Fruit fly (Drosophila melanogaster): ENCODE results near the gene AdoR.

AdoR gene

DNA sequence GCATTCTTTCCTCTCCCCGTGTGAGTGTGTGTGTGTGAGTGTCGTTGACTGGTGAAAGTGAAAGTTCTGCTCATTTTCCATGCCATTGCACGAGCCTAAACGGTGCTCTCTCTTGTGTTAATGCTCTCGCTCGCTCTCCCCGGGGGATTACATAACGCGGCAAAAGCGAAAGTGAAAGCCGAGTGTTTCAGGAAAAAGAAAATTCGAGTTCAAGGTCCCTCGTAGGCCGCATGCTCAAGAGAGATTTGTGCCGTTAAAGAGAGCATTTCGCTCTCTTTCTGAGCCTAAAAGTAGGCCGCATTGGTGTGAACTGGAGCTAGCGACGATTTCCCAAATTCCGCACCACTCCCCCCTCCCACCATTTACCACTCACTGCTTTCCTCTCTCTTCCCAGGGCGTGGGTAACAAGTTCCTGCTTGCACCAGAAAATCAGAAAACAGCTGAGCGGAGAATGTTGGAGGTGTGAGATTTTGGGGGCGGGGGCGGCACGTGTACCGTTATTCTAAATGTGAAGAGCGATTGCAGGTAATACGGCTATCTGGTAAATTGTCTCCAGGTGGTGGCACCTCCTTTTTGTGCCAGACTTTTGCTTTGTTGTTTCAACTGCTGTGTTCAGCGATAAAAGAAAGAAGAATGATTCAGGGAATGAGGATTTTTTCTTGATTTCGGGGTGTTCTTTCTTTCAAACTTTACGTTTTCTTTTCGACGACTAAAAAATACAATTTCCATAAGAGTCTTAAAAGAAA, 59.0 kb downstream of the AdoR start (continued):
- no peak for TF ChIP-seq pan (optimal IDR thresholded peaks at IDR 0.05)
- no peak for TF ChIP-seq pan (GFP tag; optimal IDR thresholded peaks at IDR 0.05 in 1 of 2, IDR thresholded peaks at IDR 0.05 in 1 of 2)
- peak in 1 of 2 experiments; percentile 41 for TF ChIP-seq crp (GFP tag; optimal IDR thresholded peaks at IDR 0.05)
- no peak for TF ChIP-seq Atf3 (GFP tag; optimal IDR thresholded peaks at IDR 0.05)
- TF ChIP-seq ap (GFP tag; IDR thresholded peaks at IDR 0.05): no peak
- no peak for TF ChIP-seq Asciz (GFP tag; optimal IDR thresholded peaks at IDR 0.05)
- no peak for TF ChIP-seq CG16779 (GFP tag; IDR thresholded peaks at IDR 0.05)
- no peak for TF ChIP-seq CG7963 (GFP tag; IDR thresholded peaks at IDR 0.05; ENCODE audit: partially characterized antibody)
- no peak for TF ChIP-seq hb (GFP tag; IDR thresholded peaks at IDR 0.05; ENCODE audit: partially characterized antibody)
- no peak for TF ChIP-seq Dad (GFP tag; optimal IDR thresholded peaks at IDR 0.05)
- no peak for TF ChIP-seq MTF-1 (GFP tag; optimal IDR thresholded peaks at IDR 0.05; ENCODE audit: borderline replicate concordance)
- no peak for TF ChIP-seq da (GFP tag; optimal IDR thresholded peaks at IDR 0.05)
- no peak for TF ChIP-seq CG6272 (GFP tag; IDR thresholded peaks at IDR 0.05)
- no peak for TF ChIP-seq so (GFP tag; IDR thresholded peaks at IDR 0.05)
- TF ChIP-seq tx (GFP tag; optimal IDR thresholded peaks at IDR 0.05): no peak
- TF ChIP-seq CG1233 (GFP tag; optimal IDR thresholded peaks at IDR 0.05): no peak
- no peak for TF ChIP-seq lbe (GFP tag; optimal IDR thresholded peaks at IDR 0.05)
- TF ChIP-seq dan (GFP tag; IDR thresholded peaks at IDR 0.05): no peak
- no peak for TF ChIP-seq vvl (GFP tag; IDR thresholded peaks at IDR 0.05)
- TF ChIP-seq CG7928 (GFP tag; optimal IDR thresholded peaks at IDR 0.05): no peak
- peak in 1 of 2 experiments; percentile 90 for TF ChIP-seq Pdp1 (GFP tag; optimal IDR thresholded peaks at IDR 0.05)
- 0 out of 2 replicates have a peak, but pooled peaks have one; percentile 19 for TF ChIP-seq Rfx (GFP tag; IDR thresholded peaks at IDR 0.05)
- TF ChIP-seq Hr51 (GFP tag; optimal IDR thresholded peaks at IDR 0.05): no peak
- TF ChIP-seq nom (GFP tag; optimal IDR thresholded peaks at IDR 0.05): peak; percentile 32
- no peak for TF ChIP-seq CG4820 (GFP tag; optimal IDR thresholded peaks at IDR 0.05)
- no peak for TF ChIP-seq gcm2 (GFP tag; optimal IDR thresholded peaks at IDR 0.05)
- TF ChIP-seq trem (tag; optimal IDR thresholded peaks at IDR 0.05): no peak
- no peak for TF ChIP-seq slp2 (GFP tag; optimal IDR thresholded peaks at IDR 0.05)
- no peak for TF ChIP-seq CG12769 (tag; optimal IDR thresholded peaks at IDR 0.05)
- no peak for TF ChIP-seq klu (GFP tag; IDR thresholded peaks at IDR 0.05)
- no peak for TF ChIP-seq CG43689 (GFP tag; IDR thresholded peaks at IDR 0.05)
- TF ChIP-seq CG13296 (GFP tag; optimal IDR thresholded peaks at IDR 0.05): no peak
- TF ChIP-seq cwo (GFP tag; optimal IDR thresholded peaks at IDR 0.05): peak; percentile 19
- TF ChIP-seq Bgb (GFP tag; IDR thresholded peaks at IDR 0.05; ENCODE audit: partially characterized antibody): peak; percentile 29; the same call in 1 of the 2 replicates
- TF ChIP-seq CG3407 (GFP tag; optimal IDR thresholded peaks at IDR 0.05): no peak
- TF ChIP-seq z (GFP tag; IDR thresholded peaks at IDR 0.05): peak; percentile 90
- no peak for TF ChIP-seq CG7372 (GFP tag; IDR thresholded peaks at IDR 0.05)
- TF ChIP-seq Drgx (GFP tag; IDR thresholded peaks at IDR 0.05): no peak
- TF ChIP-seq lmd (GFP tag; IDR thresholded peaks at IDR 0.05): no peak
- peak; percentile 94 for TF ChIP-seq Blimp-1 (GFP tag; optimal IDR thresholded peaks at IDR 0.05)
- no peak for TF ChIP-seq rib (GFP tag; IDR thresholded peaks at IDR 0.05)
- no peak for TF ChIP-seq CG17385 (GFP tag; optimal IDR thresholded peaks at IDR 0.05)
- no peak for TF ChIP-seq fu2 (GFP tag; optimal IDR thresholded peaks at IDR 0.05)
- no peak for TF ChIP-seq CG8290 (GFP tag; optimal IDR thresholded peaks at IDR 0.05)
- peak in 1 of 2 experiments; percentile 25 for TF ChIP-seq CG8290 (tag; optimal IDR thresholded peaks at IDR 0.05)
- no peak for TF ChIP-seq Lim3 (GFP tag; IDR thresholded peaks at IDR 0.05)
- TF ChIP-seq ranshi (GFP tag; IDR thresholded peaks at IDR 0.05): no peak
- TF ChIP-seq Trl (optimal IDR thresholded peaks at IDR 0.05): peak; percentile 65 to 83
- no peak for TF ChIP-seq Trl (GFP tag; optimal IDR thresholded peaks at IDR 0.05)
- TF ChIP-seq abd-A (tag; optimal IDR thresholded peaks at IDR 0.05): peak; percentile 8
- no peak for TF ChIP-seq sug (tag; optimal IDR thresholded peaks at IDR 0.05)

Measured in whole organism, embryonic.